Worm (Caenorhabditis elegans) whole organism, late embryonic: ENCODE results near the gene C16C8.21.

ENCODE experiments used
- F13H6.1 ChIP-seq: sonication (generic microtip); optimal IDR thresholded peaks from 2 replicates; lab custom pipeline; 2016; ENCODE audit warnings: missing genetic modification characterization, missing compliant biosample characterization
- ama-1 ChIP-seq: fragments of 150-350 bp; optimal IDR thresholded peaks from 2 replicates; lab custom pipeline; 2014
- ceh-19 ChIP-seq: fragments of 200-800 bp; sonication (Bioruptor generic); optimal IDR thresholded peaks from 2 replicates; lab custom pipeline; 2018; ENCODE audit warnings: mild to moderate bottlenecking, missing genetic modification characterization, missing compliant biosample characterization
- ets-4 ChIP-seq: sonication (generic microtip); optimal IDR thresholded peaks from 2 replicates; lab custom pipeline; 2016; ENCODE audit warnings: missing genetic modification characterization, missing compliant biosample characterization
- fkh-10 ChIP-seq: fragments of 150-350 bp; optimal IDR thresholded peaks from 2 replicates; lab custom pipeline; 2014; ENCODE audit warnings: missing biosample characterization, missing genetic modification reagents, missing genetic modification characterization
- gmeb-2 ChIP-seq: sonication (generic microtip); optimal IDR thresholded peaks from 2 replicates; lab custom pipeline; 2016; ENCODE audit warnings: missing genetic modification characterization, inconsistent platforms, missing compliant biosample characterization
- hlh-13 ChIP-seq: fragments of 200-800 bp; sonication (Bioruptor generic); optimal IDR thresholded peaks from 2 replicates; lab custom pipeline; 2018; ENCODE audit warnings: mild to moderate bottlenecking, missing genetic modification characterization, missing compliant biosample characterization
- mec-3 ChIP-seq: sonication (generic microtip); optimal IDR thresholded peaks from 2 replicates; lab custom pipeline; 2016; ENCODE audit warnings: borderline replicate concordance, missing genetic modification characterization, missing compliant biosample characterization
- rnt-1 ChIP-seq: sonication (generic microtip); optimal IDR thresholded peaks from 2 replicates; lab custom pipeline; 2016; ENCODE audit warnings: missing genetic modification characterization, missing compliant biosample characterization
- unc-55 ChIP-seq: sonication (generic microtip); optimal IDR thresholded peaks from 2 replicates; lab custom pipeline; 2017; ENCODE audit warnings: missing biosample characterization, missing genetic modification reagents, missing genetic modification characterization

ce11 chrII:3429400-3429799 lies 18.6 kb upstream of the C16C8.21 start, which contains the start of gene C16C8.18:
- TF ChIP-seq ets-4 (tag; lab: Kevin White, UChicago), result no peak
- no peak for TF ChIP-seq rnt-1 (tag; lab: Kevin White, UChicago)
- TF ChIP-seq unc-55 (GFP tag; lab: Kevin White, UChicago), result no peak
- no peak for TF ChIP-seq fkh-10 (GFP tag; lab: Kevin White, UChicago)
- TF ChIP-seq ama-1 (lab: Kevin White, UChicago), result no peak
- no peak for TF ChIP-seq ceh-19 (GFP tag; lab: Kevin White, UChicago)
- TF ChIP-seq F13H6.1 (tag; lab: Kevin White, UChicago), result no peak
- no peak for TF ChIP-seq mec-3 (tag; lab: Kevin White, UChicago)
- no peak for TF ChIP-seq gmeb-2 (tag; lab: Kevin White, UChicago)
- no peak for TF ChIP-seq hlh-13
